Worm (Caenorhabditis elegans): Measurements from ENCODE around the gene Y53F4B.62.

Y53F4B.62 gene

ce11 chrII:15169811-15170282 is 39.4 kb upstream of the Y53F4B.62 start, which contains the start of gene gst-29:
TSS of gene gst-29 (minus strand) at chrII:15169861.
- TF ChIP-seq pha-4 (tag; optimal IDR thresholded peaks at IDR 0.05) (peak; percentile 43), R02D3.7 (tag; optimal IDR thresholded peaks at IDR 0.05) (no peak), elt-2 (tag; optimal IDR thresholded peaks at IDR 0.05) (peak; percentile 6), fkh-10 (GFP tag; optimal IDR thresholded peaks at IDR 0.05) (no peak), pqm-1 (tag; optimal IDR thresholded peaks at IDR 0.05) (peak; percentile 33)

- TF ChIP-seq jun-1 (tag; optimal IDR thresholded peaks at IDR 0.05) (no peak), pha-4 (tag; optimal IDR thresholded peaks at IDR 0.05) (peak; percentile 40), daf-12 (tag; optimal IDR thresholded peaks at IDR 0.05) (no peak), nhr-76 (tag; optimal IDR thresholded peaks at IDR 0.05) (no peak), nhr-12 (tag; optimal IDR thresholded peaks at IDR 0.05) (no peak), unc-62 (GFP tag; optimal IDR thresholded peaks at IDR 0.05) (no peak), ceh-28 (tag; optimal IDR thresholded peaks at IDR 0.05) (no peak), elt-2 (tag; optimal IDR thresholded peaks at IDR 0.05) (peak; percentile 15), lsy-12 (tag; optimal IDR thresholded peaks at IDR 0.05) (no peak), egl-27 (tag; optimal IDR thresholded peaks at IDR 0.05) (no peak), skn-1 (tag; optimal IDR thresholded peaks at IDR 0.05) (no peak), nfya-1 (tag; optimal IDR thresholded peaks at IDR 0.05; ENCODE audit: insufficient read depth) (no peak), ceh-16 (tag; optimal IDR thresholded peaks at IDR 0.05) (no peak), nhr-11 (tag; optimal IDR thresholded peaks at IDR 0.05) (no peak), nhr-28 (tag; optimal IDR thresholded peaks at IDR 0.05) (no peak), nhr-77 (tag; optimal IDR thresholded peaks at IDR 0.05) (no peak), zag-1 (tag; optimal IDR thresholded peaks at IDR 0.05) (no peak), fos-1 (tag; optimal IDR thresholded peaks at IDR 0.05) (no peak), eor-1 (tag; optimal IDR thresholded peaks at IDR 0.05) (no peak), snpc-4 (tag; optimal IDR thresholded peaks at IDR 0.05) (no peak), nhr-43 (tag; optimal IDR thresholded peaks at IDR 0.05; ENCODE audit: poor library complexity, severe bottlenecking) (no peak), pqm-1 (tag; optimal IDR thresholded peaks at IDR 0.05) (peak; percentile 41), tbx-2 (tag; optimal IDR thresholded peaks at IDR 0.05) (no peak), nhr-237 (tag; optimal IDR thresholded peaks at IDR 0.05) (no peak), mdl-1 (tag; optimal IDR thresholded peaks at IDR 0.05) (no peak)
Measured at ce11 chrII:15167340-15167739, 36.9 kb upstream of the Y53F4B.62 start, which contains the start of gene gst-28. TSS of gene gst-28 (minus strand) at chrII:15167577.

ce11 chrII:15165681-15166235 is 35.3 kb upstream of the Y53F4B.62 start, which contains the start of gene gst-27:
TSS of gene gst-27 (minus strand) at chrII:15165731.
- no peak for TF ChIP-seq nhr-67 (tag; optimal IDR thresholded peaks at IDR 0.05)
- TF ChIP-seq elt-1 (tag; optimal IDR thresholded peaks at IDR 0.05) = no peak
- no peak for TF ChIP-seq ceh-16 (tag; optimal IDR thresholded peaks at IDR 0.05)
- TF ChIP-seq lsy-12 (tag; optimal IDR thresholded peaks at IDR 0.05) = peak; percentile 62
- TF ChIP-seq ztf-4 (tag; optimal IDR thresholded peaks at IDR 0.05) = peak; percentile 23
- TF ChIP-seq aly-2 (tag; optimal IDR thresholded peaks at IDR 0.05) = no peak
- TF ChIP-seq lin-15B (tag; optimal IDR thresholded peaks at IDR 0.05) = peak; percentile 61
- peak; percentile 97 for TF ChIP-seq lin-39 (tag; optimal IDR thresholded peaks at IDR 0.05)
- TF ChIP-seq nfya-1 (tag; optimal IDR thresholded peaks at IDR 0.05; ENCODE audit: insufficient read depth) = peak; percentile 84
- TF ChIP-seq skn-1 (tag; optimal IDR thresholded peaks at IDR 0.05) = peak; percentile 56
- peak; percentile 75 for TF ChIP-seq egl-27 (tag; optimal IDR thresholded peaks at IDR 0.05)
- TF ChIP-seq nhr-77 (tag; optimal IDR thresholded peaks at IDR 0.05) = peak; percentile 49
- no peak for TF ChIP-seq fkh-10 (GFP tag; optimal IDR thresholded peaks at IDR 0.05)
- TF ChIP-seq zag-1 (tag; optimal IDR thresholded peaks at IDR 0.05) = no peak
- peak; percentile 77 for TF ChIP-seq egl-5 (tag; optimal IDR thresholded peaks at IDR 0.05)
- peak; percentile 61 for TF ChIP-seq jun-1 (tag; optimal IDR thresholded peaks at IDR 0.05)
- TF ChIP-seq mdl-1 (tag; optimal IDR thresholded peaks at IDR 0.05) = no peak
- TF ChIP-seq pha-4 (tag; optimal IDR thresholded peaks at IDR 0.05) = peak; percentile 86
- TF ChIP-seq nhr-237 (tag; optimal IDR thresholded peaks at IDR 0.05) = no peak
- TF ChIP-seq eor-1 (tag; optimal IDR thresholded peaks at IDR 0.05) = no peak
- no peak for TF ChIP-seq nhr-11 (tag; optimal IDR thresholded peaks at IDR 0.05)
- TF ChIP-seq ceh-82 (tag; optimal IDR thresholded peaks at IDR 0.05) = peak; percentile 37
- TF ChIP-seq elt-3 (tag; optimal IDR thresholded peaks at IDR 0.05) = peak in 1 of 3 experiments; percentile 33
- no peak for TF ChIP-seq nhr-76 (tag; optimal IDR thresholded peaks at IDR 0.05)
- TF ChIP-seq R02D3.7 (tag; optimal IDR thresholded peaks at IDR 0.05) = peak; percentile 42
- TF ChIP-seq fos-1 (tag; optimal IDR thresholded peaks at IDR 0.05) = peak; percentile 68
- TF ChIP-seq ZK546.5 (tag; optimal IDR thresholded peaks at IDR 0.05) = no peak
- TF ChIP-seq nhr-12 (tag; optimal IDR thresholded peaks at IDR 0.05) = no peak
- no peak for TF ChIP-seq daf-12 (tag; optimal IDR thresholded peaks at IDR 0.05)
- TF ChIP-seq ama-1 (optimal IDR thresholded peaks at IDR 0.05) = peak; percentile 36
- TF ChIP-seq nhr-43 (tag; optimal IDR thresholded peaks at IDR 0.05; ENCODE audit: poor library complexity, severe bottlenecking) = peak; percentile 82
- TF ChIP-seq ceh-28 (tag; optimal IDR thresholded peaks at IDR 0.05) = no peak
- peak; percentile 77 for TF ChIP-seq snpc-4 (tag; optimal IDR thresholded peaks at IDR 0.05)
- TF ChIP-seq fkh-2 (tag; optimal IDR thresholded peaks at IDR 0.05) = no peak
- TF ChIP-seq pqm-1 (tag; optimal IDR thresholded peaks at IDR 0.05) = peak; percentile 45
- no peak for TF ChIP-seq mml-1 (tag; optimal IDR thresholded peaks at IDR 0.05)
- TF ChIP-seq nhr-25 (tag; optimal IDR thresholded peaks at IDR 0.05) = peak; percentile 70
- peak; percentile 73 for TF ChIP-seq elt-2 (tag; optimal IDR thresholded peaks at IDR 0.05)
- no peak for TF ChIP-seq ztf-11 (tag; optimal IDR thresholded peaks at IDR 0.05)
- TF ChIP-seq nhr-28 (tag; optimal IDR thresholded peaks at IDR 0.05) = no peak
- TF ChIP-seq tbx-2 (tag; optimal IDR thresholded peaks at IDR 0.05) = peak; percentile 80
- TF ChIP-seq ceh-9 (tag; optimal IDR thresholded peaks at IDR 0.05) = no peak
- TF ChIP-seq hmg-11 (tag; optimal IDR thresholded peaks at IDR 0.05) = peak; percentile 94
